Fruit fly (Drosophila melanogaster) whole organism, embryonic: ENCODE results near the gene COX7AL2.

Source experiments
- Atf-2 ChIP-seq: fragments of 200-800 bp; sonication (Bioruptor generic); optimal IDR thresholded peaks from 2 replicates; lab custom pipeline; 2016; ENCODE audit warnings: missing biosample characterization, missing genetic modification characterization
- Blimp-1 ChIP-seq: fragments of 200-800 bp; sonication (Bioruptor generic); optimal IDR thresholded peaks from 3 replicates; lab custom pipeline; 2018; ENCODE audit warnings: missing biosample characterization, missing genetic modification characterization, mild to moderate bottlenecking, moderate library complexity, missing genetic modification reagents
- CG11696 ChIP-seq: fragments of 200-800 bp; sonication (Bioruptor generic); IDR thresholded peaks from 2 replicates; pipeline ENCODE4 v1.3.6; 2022; ENCODE audit warnings: missing biosample characterization, missing genetic modification characterization
- CG12104 ChIP-seq: fragments of 200-800 bp; sonication (Bioruptor generic); optimal IDR thresholded peaks from 3 replicates; lab custom pipeline; 2016; ENCODE audit warnings: missing biosample characterization, missing genetic modification characterization
- CG13296 ChIP-seq: fragments of 200-800 bp; sonication (Bioruptor generic); optimal IDR thresholded peaks from 3 replicates; lab custom pipeline; 2018; ENCODE audit warnings: missing biosample characterization, mild to moderate bottlenecking, missing genetic modification characterization
- CG13624 ChIP-seq: fragments of 200-800 bp; sonication (Bioruptor generic); optimal IDR thresholded peaks from 2 replicates; lab custom pipeline; 2016; ENCODE audit warnings: missing biosample characterization, missing genetic modification characterization
- CG14014 ChIP-seq: fragments of 200-800 bp; sonication (Bioruptor generic); IDR thresholded peaks from 2 replicates; pipeline ENCODE4 v1.3.6; 2022; ENCODE audit warnings: missing biosample characterization, missing genetic modification characterization
- CG14965 ChIP-seq: fragments of 200-800 bp; sonication (Bioruptor generic); optimal IDR thresholded peaks from 2 replicates; lab custom pipeline; 2016; ENCODE audit warnings: missing biosample characterization, missing genetic modification characterization, borderline replicate concordance
- CG18011 ChIP-seq: fragments of 200-800 bp; sonication (Bioruptor generic); optimal IDR thresholded peaks from 2 replicates; lab custom pipeline; 2017; ENCODE audit warnings: missing biosample characterization, missing genetic modification characterization, mild to moderate bottlenecking, moderate library complexity, missing genotype
- CG2120 ChIP-seq: fragments of 200-800 bp; sonication (Bioruptor generic); optimal IDR thresholded peaks from 3 replicates; lab custom pipeline; 2016; ENCODE audit warnings: missing biosample characterization, missing genetic modification characterization
- CG2199 ChIP-seq: fragments of 200-800 bp; sonication (Bioruptor generic); IDR thresholded peaks from 3 replicates; pipeline ENCODE4 v1.3.6; 2022; ENCODE audit warnings: missing biosample characterization, missing genetic modification characterization
- CG32772 ChIP-seq: fragments of 200-800 bp; sonication (Bioruptor generic); IDR thresholded peaks from 2 replicates; pipeline ENCODE4 v1.3.6; 2022; ENCODE audit warnings: missing biosample characterization, missing genetic modification characterization
- CG3407 ChIP-seq: fragments of 200-800 bp; sonication (Bioruptor generic); optimal IDR thresholded peaks from 2 replicates; lab custom pipeline; 2018; ENCODE audit warnings: missing biosample characterization, mild to moderate bottlenecking, missing genetic modification characterization
- CG42726 ChIP-seq: fragments of 200-800 bp; sonication (Bioruptor generic); IDR thresholded peaks from 2 replicates; pipeline ENCODE4 v1.3.6; 2022; ENCODE audit warnings: missing biosample characterization, missing genetic modification characterization; ENCODE audit not compliant: partially characterized antibody
- CG6254 ChIP-seq: fragments of 200-800 bp; sonication (Bioruptor generic); optimal IDR thresholded peaks from 3 replicates; lab custom pipeline; 2017; ENCODE audit warnings: mild to moderate bottlenecking, missing biosample characterization, missing genetic modification reagents, missing genetic modification characterization
- CG6765 ChIP-seq: fragments of 200-800 bp; sonication (Bioruptor generic); optimal IDR thresholded peaks from 3 replicates; lab custom pipeline; 2017; ENCODE audit warnings: missing biosample characterization, mild to moderate bottlenecking, missing genetic modification characterization
- CG7357 ChIP-seq: fragments of 200-800 bp; sonication (Bioruptor generic); IDR thresholded peaks from 3 replicates; pipeline ENCODE4 v1.3.6; 2022; ENCODE audit warnings: missing biosample characterization, missing genetic modification characterization
- CG7839 ChIP-seq: fragments of 200-800 bp; sonication (Bioruptor generic); optimal IDR thresholded peaks from 3 replicates; lab custom pipeline; 2018; ENCODE audit warnings: missing biosample characterization, mild to moderate bottlenecking, missing genetic modification characterization, moderate library complexity
- CG7928 ChIP-seq: fragments of 200-800 bp; sonication (Bioruptor generic); optimal IDR thresholded peaks from 2 replicates; lab custom pipeline; 2017; ENCODE audit warnings: missing biosample characterization, mild to moderate bottlenecking, missing genetic modification characterization
- CG8359 ChIP-seq: fragments of 200-800 bp; sonication (Bioruptor generic); optimal IDR thresholded peaks from 2 replicates; lab custom pipeline; 2017; ENCODE audit warnings: missing biosample characterization, mild to moderate bottlenecking, missing genetic modification characterization, borderline replicate concordance
- CG9797 ChIP-seq: fragments of 200-800 bp; sonication (Bioruptor generic); optimal IDR thresholded peaks from 3 replicates; lab custom pipeline; 2018; ENCODE audit warnings: missing biosample characterization, mild to moderate bottlenecking, missing genetic modification characterization
- Dbx ChIP-seq: fragments of 200-800 bp; sonication (Bioruptor generic); IDR thresholded peaks from 3 replicates; pipeline ENCODE4 v1.3.6; 2022; ENCODE audit warnings: missing biosample characterization, missing genetic modification characterization
- Dp ChIP-seq: fragments of 200-800 bp; sonication (Bioruptor generic); optimal IDR thresholded peaks from 2 replicates; lab custom pipeline; 2018; ENCODE audit warnings: missing biosample characterization, mild to moderate bottlenecking, missing genetic modification characterization, moderate library complexity
- Ets65A ChIP-seq: fragments of 200-800 bp; sonication (Bioruptor generic); peaks from one replicate; lab custom pipeline; 2016; ENCODE audit warnings: missing biosample characterization, missing genetic modification characterization
- HHEX ChIP-seq: fragments of 200-800 bp; sonication (Bioruptor generic); optimal IDR thresholded peaks from 3 replicates; lab custom pipeline; 2017; ENCODE audit warnings: missing biosample characterization, mild to moderate bottlenecking, missing genetic modification characterization, missing genetic modification reagents
- HLH4C ChIP-seq: fragments of 200-800 bp; sonication (Bioruptor generic); IDR thresholded peaks from 3 replicates; pipeline ENCODE4 v1.3.6; 2022; ENCODE audit warnings: missing biosample characterization, missing genetic modification characterization; ENCODE audit not compliant: partially characterized antibody
- Hsf ChIP-seq: fragments of 200-800 bp; sonication (Bioruptor generic); optimal IDR thresholded peaks from 3 replicates; lab custom pipeline; 2016; ENCODE audit warnings: missing biosample characterization, missing genetic modification characterization
- Myb ChIP-seq: fragments of 200-800 bp; sonication (Bioruptor generic); optimal IDR thresholded peaks from 2 replicates; lab custom pipeline; 2016; ENCODE audit warnings: missing biosample characterization, missing genetic modification characterization
- Ptx1 ChIP-seq: fragments of 200-800 bp; sonication (Bioruptor generic); IDR thresholded peaks from 2 replicates; pipeline ENCODE4 v1.3.6; 2022; ENCODE audit warnings: missing biosample characterization, missing genetic modification characterization
- amos ChIP-seq: fragments of 200-800 bp; sonication (Bioruptor generic); IDR thresholded peaks from 2 replicates; pipeline ENCODE4 v1.3.6; 2022; ENCODE audit warnings: missing biosample characterization, missing genetic modification characterization; ENCODE audit not compliant: partially characterized antibody
- cg ChIP-seq: fragments of 200-800 bp; sonication (Bioruptor generic); optimal IDR thresholded peaks from 3 replicates; lab custom pipeline; 2019; ENCODE audit warnings: missing biosample characterization, mild to moderate bottlenecking, missing genetic modification characterization, moderate library complexity
- chinmo ChIP-seq: fragments of 200-800 bp; sonication (Bioruptor generic); IDR thresholded peaks from 4 replicates; pipeline ENCODE4 v1.3.6; 2022; ENCODE audit warnings: missing biosample characterization, missing genetic modification characterization; ENCODE audit not compliant: partially characterized antibody
- croc ChIP-seq: fragments of 200-800 bp; sonication (Bioruptor generic); conservative IDR thresholded peaks from 3 replicates; pipeline ENCODE4 v1.3.6; 2022; ENCODE audit warnings: missing biosample characterization, missing genetic modification characterization
- gcm2 ChIP-seq: fragments of 200-800 bp; sonication (Bioruptor generic); optimal IDR thresholded peaks from 2 replicates; lab custom pipeline; 2016; ENCODE audit warnings: missing biosample characterization, missing genetic modification characterization
- gro ChIP-seq: fragments of 200-800 bp; sonication (Bioruptor generic); optimal IDR thresholded peaks from 2 replicates; lab custom pipeline; 2016; ENCODE audit warnings: missing biosample characterization, missing genetic modification characterization
- h ChIP-seq: fragments of >200 bp; optimal IDR thresholded peaks from 2 replicates; lab custom pipeline; 2017
- kay ChIP-seq: fragments of 200-800 bp; sonication (Bioruptor generic); optimal IDR thresholded peaks from 2 replicates; lab custom pipeline; 2016; ENCODE audit warnings: missing biosample characterization, missing genetic modification characterization
- knrl ChIP-seq: fragments of 200-800 bp; sonication (Bioruptor generic); IDR thresholded peaks from 3 replicates; pipeline ENCODE4 v1.3.6; 2022; ENCODE audit warnings: missing biosample characterization, missing genetic modification characterization; ENCODE audit not compliant: partially characterized antibody
- lilli ChIP-seq: fragments of 200-800 bp; sonication (Bioruptor generic); optimal IDR thresholded peaks from 3 replicates; lab custom pipeline; 2016; ENCODE audit warnings: missing biosample characterization, missing genetic modification characterization
- phol ChIP-seq: fragments of 200-800 bp; sonication (Bioruptor generic); optimal IDR thresholded peaks from 3 replicates; lab custom pipeline; 2018; ENCODE audit warnings: missing biosample characterization, mild to moderate bottlenecking, missing genetic modification characterization, moderate library complexity
- pita ChIP-seq: fragments of 200-800 bp; sonication (Bioruptor generic); optimal IDR thresholded peaks from 2 replicates; lab custom pipeline; 2017; ENCODE audit warnings: missing biosample characterization, mild to moderate bottlenecking, missing genetic modification characterization
- sc ChIP-seq, 3 experiments: fragments of >200 bp in 2 of 3; fragments of 200-800 bp in 1 of 3; sonication (Bioruptor generic) in 1 of 3; optimal IDR thresholded peaks; 2 replicates in 2 of 3; 3 replicates in 1 of 3; lab custom pipeline; 2017; ENCODE audit warnings: mild to moderate bottlenecking in 1 of 3, missing biosample characterization in 1 of 3, missing genetic modification characterization in 1 of 3, missing genetic modification reagents in 1 of 3
- sr ChIP-seq: fragments of 200-800 bp; sonication (Bioruptor generic); IDR thresholded peaks from 3 replicates; pipeline ENCODE4 v1.3.6; 2022; ENCODE audit warnings: missing biosample characterization, missing genetic modification characterization
- trem ChIP-seq: fragments of 200-800 bp; optimal IDR thresholded peaks from 3 replicates; lab custom pipeline; 2019; ENCODE audit warnings: missing biosample characterization, mild to moderate bottlenecking, missing genetic modification characterization, moderate library complexity
- trh ChIP-seq: fragments of 200-800 bp; sonication (Bioruptor generic); optimal IDR thresholded peaks from 2 replicates; lab custom pipeline; 2016; ENCODE audit warnings: missing biosample characterization, missing genetic modification characterization
- vvl ChIP-seq: fragments of 200-800 bp; sonication (Bioruptor generic); IDR thresholded peaks from 2 replicates; pipeline ENCODE4 v1.3.6; 2022; ENCODE audit warnings: missing biosample characterization, missing genetic modification characterization
- wdn ChIP-seq: fragments of 200-800 bp; sonication (Bioruptor generic); IDR thresholded peaks from 2 replicates; pipeline ENCODE4 v1.3.6; 2022; ENCODE audit warnings: missing biosample characterization, missing genetic modification characterization
- zf30C ChIP-seq: fragments of 200-800 bp; sonication (Bioruptor generic); optimal IDR thresholded peaks from 3 replicates; lab custom pipeline; 2018; ENCODE audit warnings: missing biosample characterization, mild to moderate bottlenecking, missing genetic modification characterization

COX7AL2 gene

DNA sequence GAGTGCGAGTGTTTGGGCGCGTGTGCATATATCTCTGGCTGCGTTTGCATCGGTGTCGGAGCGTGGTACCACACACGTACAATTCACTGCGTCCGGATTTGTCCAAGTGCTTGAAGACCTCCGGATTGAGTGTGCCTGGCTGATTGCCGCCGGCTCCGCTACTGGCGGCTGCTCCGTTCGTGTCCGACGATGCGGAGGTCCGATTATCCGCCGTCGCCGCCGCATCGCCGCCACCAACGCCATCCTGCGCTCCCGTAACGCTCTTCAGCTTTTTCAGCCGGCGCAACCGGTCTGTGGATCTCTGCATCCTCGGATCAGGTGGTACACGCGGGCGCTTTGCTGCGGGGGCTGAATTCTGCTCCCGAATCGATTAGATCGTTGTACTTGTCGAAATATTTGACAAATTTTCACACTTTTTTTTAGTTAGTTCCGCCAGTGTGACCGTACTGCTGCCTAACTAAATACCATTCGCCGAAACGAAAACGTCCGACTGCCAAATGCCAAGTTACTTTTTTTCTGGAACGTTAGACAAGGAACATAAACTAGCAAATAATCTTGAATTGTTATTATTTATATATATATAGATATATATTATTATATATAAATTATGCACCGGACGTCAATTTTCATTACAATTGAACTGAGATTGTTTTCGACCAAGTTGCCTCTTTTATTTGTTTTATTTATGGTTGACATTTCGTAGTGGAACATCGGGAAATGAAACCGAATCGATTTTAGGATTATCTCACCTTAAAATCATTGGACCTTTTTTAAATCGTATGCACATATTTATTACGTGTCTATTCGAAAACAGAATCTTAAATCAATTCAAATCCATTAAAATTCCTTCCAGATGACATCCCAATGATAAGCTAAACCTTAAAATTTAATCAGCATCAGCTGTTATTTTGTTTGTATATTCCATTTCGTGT is 52.7 kb downstream of the COX7AL2 start, which contains the start of gene tho2 (continued):
- no peak for TF ChIP-seq croc (GFP tag; lab: Robert Waterston, UW)
- 0 out of 2 replicates have a peak, but pooled peaks have one; percentile 16 for TF ChIP-seq CG32772 (GFP tag; lab: Robert Waterston, UW)
- TF ChIP-seq sc (optimal IDR thresholded peaks at IDR 0.05; lab: Kevin White, UChicago) = no peak
- no peak for TF ChIP-seq sc (GFP tag; optimal IDR thresholded peaks at IDR 0.05; lab: Kevin White, UChicago)
- TF ChIP-seq chinmo (GFP tag; lab: Robert Waterston, UW) = 0 out of 4 replicates have a peak, but pooled peaks have one; percentile 20
- no peak for TF ChIP-seq Ets65A
- no peak for TF ChIP-seq lilli
- TF ChIP-seq pita = no peak
- no peak for TF ChIP-seq amos
- TF ChIP-seq CG7839 (tag; lab: Kevin White, UChicago) = no peak
- TF ChIP-seq wdn (GFP tag; lab: Robert Waterston, UW) = no peak
- TF ChIP-seq trh (GFP tag; lab: Kevin White, UChicago) = no peak
- no peak for TF ChIP-seq CG13624 (GFP tag; lab: Kevin White, UChicago)
- TF ChIP-seq CG7928 = no peak
- TF ChIP-seq Ptx1 (GFP tag; lab: Robert Waterston, UW) = no peak
- 0 out of 3 replicates have a peak, but pooled peaks have one; percentile 17 for TF ChIP-seq HLH4C (GFP tag; lab: Robert Waterston, UW)
- TF ChIP-seq cg (GFP tag; lab: Kevin White, UChicago) = no peak
- no peak for TF ChIP-seq kay (GFP tag; lab: Kevin White, UChicago)
- peak; percentile 67 for TF ChIP-seq trem (tag; lab: Kevin White, UChicago)
- TF ChIP-seq phol = peak; percentile 2
- TF ChIP-seq CG13296 (GFP tag; lab: Kevin White, UChicago) = no peak
- TF ChIP-seq vvl (GFP tag; lab: Robert Waterston, UW) = no peak
- no peak for TF ChIP-seq knrl (GFP tag; lab: Robert Waterston, UW)
- TF ChIP-seq CG14014 (GFP tag; lab: Robert Waterston, UW) = no peak
- no peak for TF ChIP-seq Atf-2 (GFP tag; lab: Kevin White, UChicago)
- TF ChIP-seq HHEX (GFP tag; lab: Kevin White, UChicago) = no peak
- no peak for TF ChIP-seq h (lab: Kevin White, UChicago)
- no peak for TF ChIP-seq CG3407
- TF ChIP-seq CG9797 = peak; percentile 53
- TF ChIP-seq CG14965 (GFP tag; lab: Kevin White, UChicago) = no peak
- 0 out of 3 replicates have a peak, but pooled peaks have one; percentile 19 for TF ChIP-seq Dbx (GFP tag; lab: Robert Waterston, UW)
- 0 out of 3 replicates have a peak, but pooled peaks have one; percentile 20 for TF ChIP-seq sr (GFP tag; lab: Robert Waterston, UW)
- TF ChIP-seq zf30C (GFP tag; lab: Kevin White, UChicago) = no peak
- no peak for TF ChIP-seq Blimp-1 (GFP tag; lab: Kevin White, UChicago)
- TF ChIP-seq CG11696 (GFP tag; lab: Robert Waterston, UW) = no peak
- TF ChIP-seq CG18011 (GFP tag; lab: Kevin White, UChicago) = no peak
- no peak for TF ChIP-seq CG6765
- no peak for TF ChIP-seq CG6254 (GFP tag; lab: Kevin White, UChicago)
- no peak for TF ChIP-seq Myb
- TF ChIP-seq Dp (GFP tag; lab: Kevin White, UChicago) = peak; percentile 4
- no peak for TF ChIP-seq gro (GFP tag; lab: Kevin White, UChicago)
- no peak for TF ChIP-seq gcm2 (GFP tag; lab: Kevin White, UChicago)
- TF ChIP-seq CG7357 (GFP tag; lab: Robert Waterston, UW) = 0 out of 3 replicates have a peak, but pooled peaks have one; percentile 27
- no peak for TF ChIP-seq CG12104 (GFP tag; lab: Kevin White, UChicago)
- no peak for TF ChIP-seq CG2199 (GFP tag; lab: Robert Waterston, UW)
- no peak for TF ChIP-seq CG8359 (GFP tag; lab: Kevin White, UChicago)
- 0 out of 2 replicates have a peak, but pooled peaks have one; percentile 14 for TF ChIP-seq CG42726 (GFP tag; lab: Robert Waterston, UW)
- TF ChIP-seq CG2120 (GFP tag; lab: Kevin White, UChicago) = no peak
- no peak for TF ChIP-seq Hsf (GFP tag; lab: Kevin White, UChicago)
